Worm (Caenorhabditis elegans) whole organism, L4 larva: ENCODE measurements around the gene M142.5.

ENCODE experiments used
- F26F4.8 ChIP-seq: fragments of 200-800 bp; sonication (Bioruptor generic); conservative IDR thresholded peaks from 2 replicates; pipeline ENCODE4 v1.3.6; 2022; ENCODE audit warnings: missing genetic modification characterization, missing compliant biosample characterization
- F37D6.2 ChIP-seq: sonication (generic microtip); optimal IDR thresholded peaks from 2 replicates; lab custom pipeline; 2016; ENCODE audit warnings: mild to moderate bottlenecking, missing genetic modification characterization, missing compliant biosample characterization
- Y105C5A.15 ChIP-seq: fragments of 200-800 bp; sonication (Bioruptor generic); IDR thresholded peaks from 2 replicates; pipeline ENCODE4 v1.3.6; 2022; ENCODE audit warnings: missing genetic modification characterization, missing compliant biosample characterization
- ZK337.2 ChIP-seq: fragments of 200-800 bp; sonication (Bioruptor generic); IDR thresholded peaks from 2 replicates; pipeline ENCODE4 v1.3.6; 2022; ENCODE audit warnings: missing genetic modification reagents, missing genetic modification characterization, missing compliant biosample characterization
- ZK546.5 ChIP-seq, 2 experiments: sonication (generic microtip); optimal IDR thresholded peaks; 2 replicates each; lab custom pipeline; 2017; ENCODE audit warnings: missing biosample characterization in 2 of 2, missing genetic modification characterization in 2 of 2
- aha-1 ChIP-seq: fragments of 150-350 bp; peaks from one replicate; lab custom pipeline; 2014; ENCODE audit warnings: missing biosample characterization, missing genetic modification characterization
- ceh-20 ChIP-seq: fragments of 200-800 bp; sonication (Bioruptor generic); IDR thresholded peaks from 2 replicates; pipeline ENCODE4 v1.3.6; 2022; ENCODE audit warnings: missing genetic modification reagents, missing genetic modification characterization, missing compliant biosample characterization
- ceh-28 ChIP-seq: fragments of 150-350 bp; optimal IDR thresholded peaks from 2 replicates; lab custom pipeline; 2014; ENCODE audit warnings: missing biosample characterization, missing genetic modification reagents, missing genetic modification characterization
- ceh-32 ChIP-seq: sonication (generic microtip); optimal IDR thresholded peaks from 2 replicates; lab custom pipeline; 2016; ENCODE audit warnings: mild to moderate bottlenecking, missing genetic modification characterization, missing compliant biosample characterization; ENCODE audit not compliant: poor library complexity
- ceh-44 ChIP-seq: fragments of 200-800 bp; sonication (Bioruptor generic); IDR thresholded peaks from 2 replicates; pipeline ENCODE4 v1.3.6; 2022; ENCODE audit warnings: missing genetic modification reagents, missing genetic modification characterization, missing compliant biosample characterization
- ceh-82 ChIP-seq: sonication (generic microtip); optimal IDR thresholded peaks from 2 replicates; lab custom pipeline; 2017; ENCODE audit warnings: missing biosample characterization, missing genetic modification characterization
- daf-16 ChIP-seq, 3 experiments: sonication (generic microtip); optimal IDR thresholded peaks; 2 replicates each; lab custom pipeline; 2016 to 2017; ENCODE audit warnings: missing genetic modification characterization in 3 of 3, missing genetic modification reagents in 3 of 3, mild to moderate bottlenecking in 2 of 3, missing compliant biosample characterization in 2 of 3, missing biosample characterization in 1 of 3, moderate library complexity in 1 of 3
- dmd-8 ChIP-seq: fragments of 200-800 bp; sonication (Bioruptor generic); IDR thresholded peaks from 2 replicates; pipeline ENCODE4 v1.3.6; 2022; ENCODE audit warnings: missing genetic modification characterization, missing compliant biosample characterization
- dmd-9 ChIP-seq: fragments of 200-800 bp; sonication (Bioruptor generic); IDR thresholded peaks from 2 replicates; pipeline ENCODE4 v1.3.6; 2022; ENCODE audit warnings: missing genetic modification reagents, missing genetic modification characterization, missing compliant biosample characterization
- egl-43 ChIP-seq: fragments of 200-800 bp; sonication (Bioruptor generic); IDR thresholded peaks from 2 replicates; pipeline ENCODE4 v1.3.6; 2022; ENCODE audit warnings: missing genetic modification reagents, missing genetic modification characterization, missing compliant biosample characterization
- fos-1 ChIP-seq: fragments of 150-350 bp; optimal IDR thresholded peaks from 2 replicates; lab custom pipeline; 2014; ENCODE audit warnings: missing biosample characterization, missing genetic modification characterization
- hif-1 ChIP-seq, 2 experiments: sonication (generic microtip); optimal IDR thresholded peaks; 2 replicates each; lab custom pipeline; 2016 to 2017; ENCODE audit warnings: missing compliant biosample characterization in 2 of 2, missing genetic modification characterization in 2 of 2, missing genetic modification reagents in 2 of 2, missing genotype in 2 of 2, mild to moderate bottlenecking in 1 of 2
- lin-38 ChIP-seq: fragments of 200-800 bp; sonication (Bioruptor generic); IDR thresholded peaks from 2 replicates; pipeline ENCODE4 v1.3.6; 2022; ENCODE audit warnings: missing genetic modification reagents, missing genetic modification characterization, missing compliant biosample characterization
- lsy-2 ChIP-seq, 2 experiments: fragments of 150-350 bp in 1 of 2; sonication (generic microtip) in 1 of 2; optimal IDR thresholded peaks; 2 replicates each; lab custom pipeline; 2014 to 2017; ENCODE audit warnings: missing biosample characterization in 2 of 2, missing genetic modification characterization in 2 of 2
- madf-5 ChIP-seq, 2 experiments: fragments of 200-800 bp; sonication (Bioruptor generic); IDR thresholded peaks; 2 replicates each; pipeline ENCODE4 v1.3.6; 2022; ENCODE audit warnings: missing compliant biosample characterization in 2 of 2, missing genetic modification characterization in 2 of 2
- nhr-10 ChIP-seq: fragments of 150-350 bp; optimal IDR thresholded peaks from 2 replicates; lab custom pipeline; 2014; ENCODE audit warnings: missing biosample characterization, missing genetic modification characterization
- nhr-28 ChIP-seq: fragments of 150-350 bp; optimal IDR thresholded peaks from 2 replicates; lab custom pipeline; 2014; ENCODE audit warnings: missing biosample characterization, missing genetic modification characterization
- nhr-41 ChIP-seq: fragments of 200-800 bp; sonication (Bioruptor generic); IDR thresholded peaks from 2 replicates; pipeline ENCODE4 v1.3.6; 2022; ENCODE audit warnings: missing genetic modification reagents, missing genetic modification characterization, missing compliant biosample characterization
- nhr-48 ChIP-seq: sonication (generic microtip); optimal IDR thresholded peaks from 2 replicates; lab custom pipeline; 2016; ENCODE audit warnings: mild to moderate bottlenecking, missing genetic modification characterization, missing compliant biosample characterization
- pha-4 ChIP-seq, 2 experiments: fragments of 150-350 bp in 1 of 2; fragments of 200-800 bp in 1 of 2; sonication (Bioruptor generic) in 1 of 2; IDR thresholded peaks in 1 of 2; optimal IDR thresholded peaks in 1 of 2; 2 replicates each; pipeline versions ENCODE4 v1.3.6 to Lab custom; 2014 to 2022; ENCODE audit warnings: missing genetic modification characterization in 2 of 2, missing genetic modification reagents in 2 of 2, missing biosample characterization in 1 of 2, missing compliant biosample characterization in 1 of 2
- set-16 ChIP-seq: fragments of 200-800 bp; sonication (Bioruptor generic); IDR thresholded peaks from 2 replicates; pipeline ENCODE4 v1.3.6; 2022; ENCODE audit warnings: missing genetic modification reagents, missing genetic modification characterization, missing compliant biosample characterization
- skn-1 ChIP-seq: fragments of 150-350 bp; optimal IDR thresholded peaks from 2 replicates; lab custom pipeline; 2014; ENCODE audit warnings: missing biosample characterization, missing genetic modification characterization
- snpc-1.2 ChIP-seq: fragments of 200-800 bp; sonication (Bioruptor generic); IDR thresholded peaks from 2 replicates; pipeline ENCODE4 v1.3.6; 2022; ENCODE audit warnings: missing genetic modification reagents, missing genetic modification characterization, missing compliant biosample characterization
- snpc-4 ChIP-seq: fragments of 150-350 bp; optimal IDR thresholded peaks from 2 replicates; lab custom pipeline; 2014; ENCODE audit warnings: missing biosample characterization, missing genetic modification characterization
- tag-97 ChIP-seq: fragments of 200-800 bp; sonication (Bioruptor generic); IDR thresholded peaks from 2 replicates; pipeline ENCODE4 v1.3.6; 2022; ENCODE audit warnings: missing genetic modification characterization, missing compliant biosample characterization
- tra-1 ChIP-seq: fragments of 200-800 bp; sonication (Bioruptor generic); IDR thresholded peaks from 2 replicates; pipeline ENCODE4 v1.3.6; 2022; ENCODE audit warnings: missing genetic modification reagents, missing genetic modification characterization, missing compliant biosample characterization
- ztf-7 ChIP-seq: fragments of 150-350 bp; optimal IDR thresholded peaks from 2 replicates; lab custom pipeline; 2014; ENCODE audit warnings: missing biosample characterization, missing genetic modification characterization

M142.5 gene

DNA sequence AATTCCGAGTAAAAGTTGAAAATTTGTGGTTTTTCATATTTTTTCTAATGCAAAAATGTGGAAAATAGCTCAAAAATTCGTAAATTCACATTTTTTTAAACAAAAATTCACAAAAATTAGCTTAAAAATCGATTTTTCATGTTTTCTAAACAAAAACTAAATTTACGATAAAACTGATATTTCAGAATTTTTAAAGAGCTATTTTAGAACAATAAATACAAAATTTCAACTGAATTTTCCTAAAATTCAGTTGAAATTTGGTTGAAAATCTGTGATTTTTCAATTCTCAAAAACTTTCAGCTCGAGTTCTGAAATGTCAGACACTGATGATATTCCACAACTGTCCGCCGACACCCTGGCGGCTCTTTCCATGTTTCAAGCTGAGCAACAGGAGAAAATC, 2.3 kb downstream of the M142.5 start, which contains the start of gene M142.8:
M142.8 (plus strand) TSS at position 301 of the 400 bp plus-strand sequence.
- TF ChIP-seq ZK337.2 (GFP tag; lab: Robert Waterston, UW) = no peak
- no peak for TF ChIP-seq lin-38 (GFP tag; lab: Robert Waterston, UW)
- no peak for TF ChIP-seq snpc-1.2 (GFP tag; lab: Robert Waterston, UW)
- TF ChIP-seq F37D6.2 = no peak
- TF ChIP-seq skn-1 (tag; lab: Kevin White, UChicago) = no peak
- no peak for TF ChIP-seq dmd-8 (GFP tag; lab: Robert Waterston, UW)
- TF ChIP-seq daf-16 (GFP tag; optimal IDR thresholded peaks at IDR 0.05; lab: Kevin White, UChicago) = no peak
- TF ChIP-seq daf-16 (tag; optimal IDR thresholded peaks at IDR 0.05; lab: Kevin White, UChicago) = no peak

DNA sequence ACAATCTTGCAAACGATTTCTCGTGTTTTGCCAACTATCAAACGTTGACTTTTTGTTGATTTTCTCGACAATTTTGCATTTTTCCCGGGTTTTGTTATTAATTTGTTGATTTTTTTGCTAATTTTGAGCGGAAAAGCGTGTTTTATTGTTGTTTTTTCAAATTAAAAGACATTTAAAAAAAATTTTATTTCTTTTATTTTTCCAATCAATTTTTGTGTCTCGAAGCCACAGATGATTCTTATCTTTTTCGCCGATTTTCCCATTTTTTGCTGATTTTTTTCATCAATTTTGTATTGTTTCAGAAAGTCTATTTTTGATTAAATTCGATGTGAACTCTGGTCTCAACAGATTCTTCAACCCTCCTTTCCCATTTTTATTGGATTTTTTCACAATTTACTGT, 4.9 kb downstream of the M142.5 start, which contains the start of gene rle-1:
rle-1 (plus strand) TSS at position 301 of the 400 bp plus-strand sequence.
- no peak for TF ChIP-seq ceh-44 (GFP tag; lab: Robert Waterston, UW)
- TF ChIP-seq Y105C5A.15 (GFP tag; lab: Robert Waterston, UW) = no peak
- TF ChIP-seq ceh-20 (GFP tag; lab: Robert Waterston, UW) = no peak
- no peak for TF ChIP-seq tra-1 (GFP tag; lab: Robert Waterston, UW)
- TF ChIP-seq dmd-8 (GFP tag; lab: Robert Waterston, UW) = no peak
- TF ChIP-seq F26F4.8 (GFP tag; lab: Robert Waterston, UW) = no peak
- TF ChIP-seq lsy-2 (tag; optimal IDR thresholded peaks at IDR 0.05; lab: Kevin White, UChicago) = no peak
- no peak for TF ChIP-seq ceh-82 (tag; lab: Kevin White, UChicago)
- TF ChIP-seq lin-38 (GFP tag; lab: Robert Waterston, UW) = no peak
- TF ChIP-seq tag-97 (GFP tag; lab: Robert Waterston, UW) = no peak

DNA sequence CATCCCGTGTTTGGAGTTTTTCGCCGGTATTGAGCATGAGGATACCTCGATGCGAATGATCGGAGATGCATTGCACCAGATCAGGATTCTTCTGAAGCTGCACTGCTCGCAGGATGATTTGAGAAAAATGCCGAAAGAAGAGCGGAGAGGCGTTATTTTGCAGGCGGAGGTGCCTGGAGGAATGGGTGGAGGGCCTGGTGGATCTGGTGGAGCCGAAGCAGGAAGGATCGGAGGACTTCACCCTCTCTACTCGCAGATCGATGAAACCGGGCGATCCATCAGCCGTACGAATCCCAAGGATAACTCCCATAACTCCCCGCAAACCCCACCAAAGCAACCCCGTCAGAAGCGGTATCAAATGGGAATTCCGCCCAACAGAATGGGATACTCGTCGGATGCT, 8.2 kb downstream of the M142.5 start:
- TF ChIP-seq nhr-41 (GFP tag; lab: Robert Waterston, UW) (no peak), set-16 (GFP tag; lab: Robert Waterston, UW) (peak; percentile 82)

DNA sequence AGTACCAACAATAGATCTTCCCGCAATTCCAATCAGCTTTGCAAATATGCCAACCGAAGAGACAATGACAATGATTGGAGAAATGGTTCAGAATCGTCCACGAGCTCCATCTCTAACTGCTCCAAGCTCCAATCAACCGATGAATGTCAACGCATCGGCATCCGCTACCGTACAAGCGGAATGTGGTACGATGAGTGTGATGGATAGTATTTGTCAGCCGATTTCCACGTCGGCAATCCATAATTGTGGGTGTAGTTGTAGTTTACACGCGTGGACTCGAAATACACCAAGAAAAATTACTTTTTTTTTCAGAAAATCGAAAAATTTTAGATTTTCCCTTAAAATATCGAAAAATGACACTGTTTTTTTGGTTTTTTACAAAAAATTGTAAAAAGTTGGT, 11.9 kb downstream of the M142.5 start:
- no peak for TF ChIP-seq ceh-28 (tag; lab: Kevin White, UChicago)
- peak; percentile 92 for TF ChIP-seq aha-1 (tag; lab: Kevin White, UChicago)

DNA sequence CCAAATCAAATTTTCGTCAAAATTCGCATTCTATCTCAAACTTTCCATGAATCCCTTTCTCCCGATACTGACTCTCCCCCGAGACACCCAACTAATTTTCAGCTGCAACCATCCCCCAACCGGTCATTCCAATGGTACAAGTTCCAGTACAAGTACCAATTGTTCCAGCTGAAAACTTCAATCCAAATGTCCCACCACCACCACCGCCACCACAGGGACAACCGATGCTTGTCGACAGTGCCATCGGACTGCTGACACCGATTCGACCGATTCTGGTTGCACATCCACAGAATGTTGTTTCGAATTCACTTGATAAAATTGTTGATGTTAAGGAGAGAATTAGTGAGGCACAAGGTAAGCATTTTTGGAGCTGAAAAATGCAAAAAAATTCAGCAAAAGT, 14.5 kb downstream of the M142.5 start:
- TF ChIP-seq aha-1 (tag; lab: Kevin White, UChicago) (peak; percentile 93), snpc-4 (tag; lab: Kevin White, UChicago) (no peak)

DNA sequence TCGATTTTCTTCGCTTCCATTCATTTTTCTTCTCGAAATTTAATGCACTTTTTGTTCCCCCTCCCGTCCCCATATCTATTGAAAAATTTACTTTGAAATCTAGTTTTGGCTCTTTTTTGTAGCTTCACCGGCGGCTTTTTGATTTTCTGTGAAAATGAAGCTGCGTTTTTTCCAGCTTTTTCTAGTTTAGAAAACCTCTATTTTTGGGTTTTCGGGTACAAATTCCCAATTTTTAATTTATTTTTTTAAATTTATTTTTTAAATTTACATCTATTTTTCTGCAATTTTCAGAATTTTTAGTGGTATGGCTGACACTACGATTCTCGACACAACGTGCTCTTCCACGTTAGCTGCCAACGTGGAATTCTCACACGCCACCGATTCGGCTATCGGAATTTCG, 16.2 kb downstream of the M142.5 start, which contains the start of gene strd-1:
strd-1 (plus strand) TSS at position 301 of the 400 bp plus-strand sequence.
- TF ChIP-seq ZK546.5 (tag; optimal IDR thresholded peaks at IDR 0.05; lab: Kevin White, UChicago) = no peak
- no peak for TF ChIP-seq fos-1
- TF ChIP-seq pha-4 (GFP tag; IDR thresholded peaks at IDR 0.05; lab: Robert Waterston, UW) = 0 out of 2 replicates have a peak, but pooled peaks have one; percentile 10
- no peak for TF ChIP-seq pha-4 (tag; optimal IDR thresholded peaks at IDR 0.05; lab: Kevin White, UChicago)
- TF ChIP-seq nhr-10 = no peak
- no peak for TF ChIP-seq nhr-48 (tag; lab: Kevin White, UChicago)
- no peak for TF ChIP-seq ceh-32 (tag; lab: Kevin White, UChicago)
- no peak for TF ChIP-seq hif-1 (tag; optimal IDR thresholded peaks at IDR 0.05; lab: Kevin White, UChicago)
- no peak for TF ChIP-seq dmd-9 (GFP tag; lab: Robert Waterston, UW)
- no peak for TF ChIP-seq ceh-28 (tag; lab: Kevin White, UChicago)

DNA sequence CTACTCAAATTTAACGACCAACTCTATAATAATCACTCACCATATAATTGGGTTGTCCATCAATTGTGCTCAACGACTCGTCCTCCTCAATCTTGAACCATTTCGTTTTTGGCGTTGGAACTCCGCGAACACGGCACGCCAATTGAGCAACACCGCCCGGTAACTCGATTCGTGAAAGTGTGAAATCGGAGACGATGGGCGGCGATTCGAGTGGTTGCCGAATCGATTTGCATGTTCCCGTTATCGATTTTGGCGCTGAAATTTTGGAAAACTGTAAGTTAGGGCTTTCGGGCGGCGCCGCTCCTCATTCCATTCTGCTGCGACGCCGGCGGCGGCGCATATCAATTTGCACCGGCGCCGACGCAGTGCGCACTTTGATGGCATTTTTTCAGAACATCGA, 20.7 kb downstream of the M142.5 start:
- no peak for TF ChIP-seq madf-5 (GFP tag; IDR thresholded peaks at IDR 0.05; lab: Robert Waterston, UW)
- 0 out of 2 replicates have a peak, but pooled peaks have one; percentile 20 for TF ChIP-seq egl-43 (GFP tag; lab: Robert Waterston, UW)
- TF ChIP-seq aha-1 (tag; lab: Kevin White, UChicago) = peak; percentile 93
- TF ChIP-seq nhr-28 (tag; lab: Kevin White, UChicago) = no peak
- peak; percentile 36 for TF ChIP-seq set-16 (GFP tag; lab: Robert Waterston, UW)
- TF ChIP-seq tag-97 (GFP tag; lab: Robert Waterston, UW) = no peak
- TF ChIP-seq ztf-7 (tag; lab: Kevin White, UChicago) = no peak
